Fruit fly (Drosophila melanogaster): ENCODE results near the gene Atet.

Gene Atet

dm6 chr2L:4371516-4372136 lies 37.9 kb downstream of the Atet start (continued):
- TF ChIP-seq lola (GFP tag; optimal IDR thresholded peaks at IDR 0.05) (peak in 1 of 3 experiments; percentile 88), CG7786 (GFP tag; optimal IDR thresholded peaks at IDR 0.05) (no peak), CG13624 (GFP tag; optimal IDR thresholded peaks at IDR 0.05) (no peak), CG3065 (GFP tag; optimal IDR thresholded peaks at IDR 0.05) (peak; percentile 49), slbo (GFP tag; IDR thresholded peaks at IDR 0.05) (0 out of 2 replicates have a peak, but pooled peaks have one; percentile 8), pan (optimal IDR thresholded peaks at IDR 0.05) (no peak), pan (GFP tag; optimal IDR thresholded peaks at IDR 0.05 in 1 of 2, IDR thresholded peaks at IDR 0.05 in 1 of 2) (peak in 1 of 2 experiments; percentile 58), Gsc (GFP tag; IDR thresholded peaks at IDR 0.05) (no peak), CG15601 (tag; optimal IDR thresholded peaks at IDR 0.05) (peak; percentile 81), sens (GFP tag) (peak; percentile 64), Kr (GFP tag; optimal IDR thresholded peaks at IDR 0.05) (peak; percentile 80), dmrt11E (tag; optimal IDR thresholded peaks at IDR 0.05) (peak; percentile 93), ranshi (GFP tag; IDR thresholded peaks at IDR 0.05) (no peak), CG7963 (GFP tag; IDR thresholded peaks at IDR 0.05; ENCODE audit: partially characterized antibody) (peak; percentile 62; the same call in 1 of the 3 replicates), Ets65A (GFP tag) (peak; percentile 84), tgo (GFP tag; IDR thresholded peaks at IDR 0.05) (peak; percentile 38; the same call in 2 of the 3 replicates), pfk (GFP tag; optimal IDR thresholded peaks at IDR 0.05) (no peak), dmrt99B (tag; optimal IDR thresholded peaks at IDR 0.05) (peak; percentile 75), mirr (GFP tag; optimal IDR thresholded peaks at IDR 0.05) (peak; percentile 5), CG10543 (GFP tag; optimal IDR thresholded peaks at IDR 0.05) (peak; percentile 22), ems (GFP tag; optimal IDR thresholded peaks at IDR 0.05) (no peak), fd3F (GFP tag; optimal IDR thresholded peaks at IDR 0.05) (no peak), CG4820 (GFP tag; optimal IDR thresholded peaks at IDR 0.05) (peak; percentile 50), ATbp (GFP tag; optimal IDR thresholded peaks at IDR 0.05) (peak; percentile 39), CG7987 (GFP tag; optimal IDR thresholded peaks at IDR 0.05) (no peak), CG16813 (GFP tag; IDR thresholded peaks at IDR 0.05; ENCODE audit: partially characterized antibody) (peak; percentile 43; the same call in 1 of the 3 replicates), NK7.1 (GFP tag; optimal IDR thresholded peaks at IDR 0.05) (no peak), vvl (GFP tag; IDR thresholded peaks at IDR 0.05) (peak; percentile 58), Mes4 (GFP tag; optimal IDR thresholded peaks at IDR 0.05) (no peak), fd102C (GFP tag; optimal IDR thresholded peaks at IDR 0.05) (peak; percentile 39), nmo (GFP tag; optimal IDR thresholded peaks at IDR 0.05) (peak; percentile 80), CG8924 (tag; optimal IDR thresholded peaks at IDR 0.05) (peak; percentile 77), Fer2 (tag; optimal IDR thresholded peaks at IDR 0.05) (no peak), CG2129 (GFP tag; IDR thresholded peaks at IDR 0.05; ENCODE audit: partially characterized antibody) (no peak), CG10654 (GFP tag; optimal IDR thresholded peaks at IDR 0.05) (peak; percentile 24), bcd (GFP tag; optimal IDR thresholded peaks at IDR 0.05) (peak; percentile 35), CG12236 (GFP tag; optimal IDR thresholded peaks at IDR 0.05) (no peak), org-1 (GFP tag; optimal IDR thresholded peaks at IDR 0.05) (peak; percentile 50), CG31441 (GFP tag; IDR thresholded peaks at IDR 0.05) (peak; percentile 88), Tbp (GFP tag; optimal IDR thresholded peaks at IDR 0.05) (no peak), CG14667 (GFP tag; IDR thresholded peaks at IDR 0.05) (no peak), CG14860 (GFP tag; IDR thresholded peaks at IDR 0.05; ENCODE audit: partially characterized antibody) (no peak), peb (GFP tag; IDR thresholded peaks at IDR 0.05) (no peak), Ssrp (tag; optimal IDR thresholded peaks at IDR 0.05) (peak; percentile 69), ssp (GFP tag; IDR thresholded peaks at IDR 0.05) (no peak), lab (GFP tag; optimal IDR thresholded peaks at IDR 0.05) (peak; percentile 52), amos (GFP tag; IDR thresholded peaks at IDR 0.05; ENCODE audit: partially characterized antibody) (peak; percentile 34), sqz (GFP tag; optimal IDR thresholded peaks at IDR 0.05) (peak; percentile 47), CG11085 (GFP tag; IDR thresholded peaks at IDR 0.05) (no peak), usp (GFP tag; optimal IDR thresholded peaks at IDR 0.05) (no peak)

Measured in whole organism, embryonic.